Fruit fly (Drosophila melanogaster) whole organism, adult: ENCODE data around the gene Nmd3.

Experiments
- CG11617 ChIP-seq: fragments of 200-800 bp; sonication (Bioruptor generic); optimal IDR thresholded peaks from 2 replicates; lab custom pipeline; 2017; ENCODE audit warnings: mild to moderate bottlenecking, missing biosample characterization, missing genetic modification reagents, missing genetic modification characterization
- CG12768 ChIP-seq: fragments of 200-800 bp; sonication (Bioruptor generic); optimal IDR thresholded peaks from 2 replicates; lab custom pipeline; 2017; ENCODE audit warnings: missing biosample characterization, missing genetic modification characterization, mild to moderate bottlenecking, moderate library complexity, missing genetic modification reagents
- CG14711 ChIP-seq: fragments of 200-800 bp; sonication (Bioruptor generic); optimal IDR thresholded peaks from 2 replicates; lab custom pipeline; 2018; ENCODE audit warnings: missing biosample characterization, mild to moderate bottlenecking, missing genetic modification characterization, moderate library complexity
- CG1620 ChIP-seq: fragments of 200-800 bp; sonication (Bioruptor generic); optimal IDR thresholded peaks from 2 replicates; lab custom pipeline; 2016; ENCODE audit warnings: missing biosample characterization, missing genetic modification characterization
- CG33017 ChIP-seq: fragments of 200-800 bp; sonication (Bioruptor generic); optimal IDR thresholded peaks from 2 replicates; lab custom pipeline; 2018; ENCODE audit warnings: missing biosample characterization, mild to moderate bottlenecking, missing genetic modification characterization, moderate library complexity
- CG5204 ChIP-seq: fragments of 200-800 bp; sonication (Bioruptor generic); optimal IDR thresholded peaks from 2 replicates; lab custom pipeline; 2016; ENCODE audit warnings: missing biosample characterization, missing genetic modification characterization
- CG7045 ChIP-seq: fragments of 200-800 bp; sonication (Bioruptor generic); optimal IDR thresholded peaks from 2 replicates; lab custom pipeline; 2017; ENCODE audit warnings: missing biosample characterization, mild to moderate bottlenecking, missing genetic modification characterization
- CG7101 ChIP-seq: fragments of 200-800 bp; sonication (Bioruptor generic); optimal IDR thresholded peaks from 2 replicates; lab custom pipeline; 2018; ENCODE audit warnings: missing biosample characterization, mild to moderate bottlenecking, missing genetic modification characterization, moderate library complexity
- Clk ChIP-seq: fragments of 200-800 bp; sonication (Bioruptor generic); optimal IDR thresholded peaks from 2 replicates; lab custom pipeline; 2017; ENCODE audit warnings: missing biosample characterization, missing genetic modification characterization
- Crg-1 ChIP-seq: fragments of 200-800 bp; sonication (Bioruptor generic); optimal IDR thresholded peaks from 2 replicates; lab custom pipeline; 2016; ENCODE audit warnings: missing biosample characterization, missing genetic modification characterization
- Hr96 ChIP-seq: fragments of 200-800 bp; sonication (Bioruptor generic); optimal IDR thresholded peaks from 2 replicates; lab custom pipeline; 2016; ENCODE audit warnings: missing biosample characterization, missing genetic modification characterization
- Mnt ChIP-seq: fragments of 200-800 bp; sonication (Bioruptor generic); optimal IDR thresholded peaks from 2 replicates; lab custom pipeline; 2016; ENCODE audit warnings: missing biosample characterization, mild to moderate bottlenecking, missing genetic modification characterization
- bab1 ChIP-seq: fragments of 200-800 bp; sonication (Bioruptor generic); optimal IDR thresholded peaks from 3 replicates; lab custom pipeline; 2019; ENCODE audit warnings: missing biosample characterization, mild to moderate bottlenecking, missing genetic modification characterization, moderate library complexity
- cic ChIP-seq: fragments of 200-800 bp; sonication (Bioruptor generic); optimal IDR thresholded peaks from 2 replicates; lab custom pipeline; 2017; ENCODE audit warnings: missing biosample characterization, mild to moderate bottlenecking, missing genetic modification characterization, moderate library complexity
- cnc ChIP-seq, 2 experiments: fragments of >200 bp; optimal IDR thresholded peaks; 2 replicates each; lab custom pipeline; 2017
- kay ChIP-seq: fragments of 200-800 bp; sonication (Bioruptor generic); peaks from one replicate; lab custom pipeline; 2016; ENCODE audit warnings: missing biosample characterization, missing genetic modification characterization, borderline replicate concordance
- ovo ChIP-seq: fragments of 200-800 bp; sonication (Bioruptor generic); optimal IDR thresholded peaks from 2 replicates; lab custom pipeline; 2016; ENCODE audit warnings: missing biosample characterization, missing genetic modification characterization
- pad ChIP-seq: fragments of 200-800 bp; sonication (Bioruptor generic); optimal IDR thresholded peaks from 3 replicates; lab custom pipeline; 2017; ENCODE audit warnings: missing biosample characterization, missing genetic modification characterization, mild to moderate bottlenecking, moderate library complexity, missing genetic modification reagents
- tj ChIP-seq: fragments of 200-800 bp; sonication (Bioruptor generic); optimal IDR thresholded peaks from 3 replicates; lab custom pipeline; 2017; ENCODE audit warnings: missing biosample characterization, mild to moderate bottlenecking, missing genetic modification characterization, moderate library complexity
- toe ChIP-seq: fragments of 200-800 bp; sonication (Bioruptor generic); optimal IDR thresholded peaks from 2 replicates; lab custom pipeline; 2016; ENCODE audit warnings: missing biosample characterization, missing genetic modification characterization

Nmd3 gene

DNA sequence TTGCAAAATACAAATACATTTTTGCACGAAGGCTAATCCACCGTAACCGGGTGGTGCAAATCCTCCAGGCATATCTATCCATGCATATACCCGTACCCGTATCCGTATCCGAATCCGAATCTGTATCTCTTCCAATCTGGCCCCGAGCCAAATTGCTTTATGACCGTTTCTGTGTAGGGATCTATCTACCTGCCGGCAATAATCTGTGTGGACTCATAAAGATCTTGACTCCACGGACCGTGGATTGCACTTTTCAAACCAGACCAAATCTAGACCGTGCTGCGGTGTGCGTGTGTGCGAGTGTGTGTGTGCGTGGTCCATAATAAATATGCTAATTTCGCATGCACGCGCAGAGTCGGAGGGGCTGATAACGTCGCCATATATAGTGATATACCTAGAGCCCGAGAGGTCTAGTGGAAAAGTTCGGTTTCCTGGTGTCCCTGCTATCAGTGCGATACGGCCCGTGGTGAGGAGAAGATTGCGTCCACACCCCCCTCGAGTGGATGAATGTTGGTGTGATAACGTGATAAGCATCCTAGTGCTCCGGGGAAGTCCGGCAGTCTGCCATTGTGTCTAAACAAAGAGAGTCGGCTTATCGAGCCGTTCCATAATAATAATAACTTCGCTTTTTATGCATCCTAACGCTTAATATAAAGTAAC lies 42.1 kb downstream of the Nmd3 start:
- TF ChIP-seq Mnt (GFP tag; lab: Kevin White, UChicago) (peak; percentile 73), CG1620 (GFP tag; lab: Kevin White, UChicago) (no peak)

DNA sequence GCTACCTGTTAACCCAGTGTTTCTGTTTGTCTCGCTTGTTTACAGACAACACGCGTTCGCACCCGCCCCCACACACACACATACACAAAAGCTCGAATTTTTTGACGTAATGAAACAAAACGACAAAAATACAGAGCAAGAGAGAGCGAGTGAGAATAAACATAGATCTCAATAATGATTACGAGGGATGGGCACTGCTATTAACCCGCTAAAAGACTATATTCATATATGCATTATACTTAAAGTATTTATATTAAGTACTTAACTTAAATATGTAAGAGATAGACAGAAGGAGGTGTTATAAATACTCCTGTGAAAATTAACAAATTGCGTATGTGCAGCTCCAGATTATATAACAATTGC lies 42.6 kb downstream of the Nmd3 start:
- TF ChIP-seq kay = peak; percentile 41
- peak; percentile 49 for TF ChIP-seq Crg-1 (GFP tag; lab: Kevin White, UChicago)
- TF ChIP-seq CG5204 = peak; percentile 11
- no peak for TF ChIP-seq bab1 (GFP tag; lab: Kevin White, UChicago)
- peak; percentile 15 for TF ChIP-seq CG7045
- peak; percentile 62 for TF ChIP-seq CG14711 (tag; lab: Kevin White, UChicago)
- peak; percentile 63 for TF ChIP-seq CG11617
- TF ChIP-seq Mnt (GFP tag; lab: Kevin White, UChicago) = peak; percentile 90
- peak; percentile 25 for TF ChIP-seq cic (GFP tag; lab: Kevin White, UChicago)
- peak; percentile 35 for TF ChIP-seq CG12768
- no peak for TF ChIP-seq Clk (GFP tag; lab: Kevin White, UChicago)
- peak; percentile 31 for TF ChIP-seq CG33017 (tag; lab: Kevin White, UChicago)
- TF ChIP-seq cnc (optimal IDR thresholded peaks at IDR 0.05; lab: Kevin White, UChicago) = no peak
- TF ChIP-seq ovo (GFP tag; lab: Kevin White, UChicago) = no peak
- TF ChIP-seq CG7101 (tag; lab: Kevin White, UChicago) = peak; percentile 80
- TF ChIP-seq CG1620 (GFP tag; lab: Kevin White, UChicago) = peak; percentile 63
- peak; percentile 10 for TF ChIP-seq toe
- peak; percentile 22 for TF ChIP-seq tj
- TF ChIP-seq Hr96 (GFP tag; lab: Kevin White, UChicago) = peak; percentile 14
- TF ChIP-seq pad (GFP tag; lab: Kevin White, UChicago) = no peak

dm6 chrX:2141159-2141853 lies 43.2 kb downstream of the Nmd3 start, which contains the start of gene D2hgdh:
D2hgdh (plus strand) TSS chrX:2141489.
- TF ChIP-seq CG14711 (tag; lab: Kevin White, UChicago) (peak; percentile 21), Crg-1 (GFP tag; lab: Kevin White, UChicago) (no peak), CG12768 (no peak), CG33017 (tag; lab: Kevin White, UChicago) (peak; percentile 18), cnc (optimal IDR thresholded peaks at IDR 0.05; lab: Kevin White, UChicago) (no peak), CG7045 (no peak), ovo (GFP tag; lab: Kevin White, UChicago) (peak; percentile 37), cic (GFP tag; lab: Kevin White, UChicago) (peak; percentile 88), bab1 (GFP tag; lab: Kevin White, UChicago) (no peak), tj (no peak), Hr96 (GFP tag; lab: Kevin White, UChicago) (no peak), pad (GFP tag; lab: Kevin White, UChicago) (peak; percentile 62), Clk (GFP tag; lab: Kevin White, UChicago) (no peak), CG1620 (GFP tag; lab: Kevin White, UChicago) (no peak), CG7101 (tag; lab: Kevin White, UChicago) (peak; percentile 65), CG5204 (no peak), toe (no peak), kay (no peak), Mnt (GFP tag; lab: Kevin White, UChicago) (no peak), CG11617 (no peak)

- TF ChIP-seq pad (GFP tag; lab: Kevin White, UChicago) (peak; percentile 61), CG1620 (GFP tag; lab: Kevin White, UChicago) (no peak)
Measured at dm6 chrX:2140487-2140886, 44.0 kb downstream of the Nmd3 start.

- no peak for TF ChIP-seq Crg-1 (GFP tag; lab: Kevin White, UChicago)
- no peak for TF ChIP-seq CG7045
- TF ChIP-seq toe = no peak
- TF ChIP-seq bab1 (GFP tag; lab: Kevin White, UChicago) = no peak
- TF ChIP-seq pad (GFP tag; lab: Kevin White, UChicago) = no peak
- no peak for TF ChIP-seq cic (GFP tag; lab: Kevin White, UChicago)
- TF ChIP-seq CG7101 (tag; lab: Kevin White, UChicago) = no peak
- no peak for TF ChIP-seq CG11617
- TF ChIP-seq Clk (GFP tag; lab: Kevin White, UChicago) = no peak
- no peak for TF ChIP-seq cnc (optimal IDR thresholded peaks at IDR 0.05; lab: Kevin White, UChicago)
- TF ChIP-seq CG33017 (tag; lab: Kevin White, UChicago) = no peak
- TF ChIP-seq CG12768 = no peak
- no peak for TF ChIP-seq kay
- TF ChIP-seq Mnt (GFP tag; lab: Kevin White, UChicago) = no peak
- no peak for TF ChIP-seq CG1620 (GFP tag; lab: Kevin White, UChicago)
- TF ChIP-seq Hr96 (GFP tag; lab: Kevin White, UChicago) = no peak
- no peak for TF ChIP-seq CG5204
Measured at dm6 chrX:2139610-2140009, 44.9 kb downstream of the Nmd3 start.

DNA sequence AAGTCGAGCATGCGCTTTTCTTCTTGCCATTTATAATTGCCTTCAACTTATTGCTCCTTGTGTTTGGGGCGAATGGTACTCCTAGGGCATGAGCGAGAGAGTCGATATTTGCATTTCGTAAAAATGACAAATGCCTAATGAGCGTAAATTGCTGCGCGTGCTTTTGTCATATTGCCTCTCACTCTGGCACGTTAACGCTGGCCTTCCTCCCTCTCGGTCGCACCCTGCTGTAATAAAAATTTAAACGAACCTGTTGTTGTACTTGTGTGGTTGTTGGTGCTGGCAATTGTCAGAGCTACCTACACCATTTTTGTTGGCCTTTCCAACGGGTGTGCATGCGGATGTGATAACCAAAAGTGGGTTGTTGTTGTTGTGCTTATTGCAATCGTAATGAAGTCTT lies 46.1 kb downstream of the Nmd3 start:
- TF ChIP-seq tj (peak; percentile 56), bab1 (GFP tag; lab: Kevin White, UChicago) (no peak), toe (no peak), CG33017 (tag; lab: Kevin White, UChicago) (no peak), Mnt (GFP tag; lab: Kevin White, UChicago) (peak; percentile 28), CG5204 (no peak), CG7101 (tag; lab: Kevin White, UChicago) (no peak), CG11617 (no peak), CG12768 (no peak), cic (GFP tag; lab: Kevin White, UChicago) (no peak), CG14711 (tag; lab: Kevin White, UChicago) (no peak), Crg-1 (GFP tag; lab: Kevin White, UChicago) (no peak), Clk (GFP tag; lab: Kevin White, UChicago) (no peak), CG1620 (GFP tag; lab: Kevin White, UChicago) (no peak), cnc (optimal IDR thresholded peaks at IDR 0.05; lab: Kevin White, UChicago) (no peak), Hr96 (GFP tag; lab: Kevin White, UChicago) (no peak), kay (peak; percentile 81), CG7045 (no peak), pad (GFP tag; lab: Kevin White, UChicago) (no peak), ovo (GFP tag; lab: Kevin White, UChicago) (no peak)
